Worm (Caenorhabditis elegans) whole organism, young adult: ENCODE results near the gene Y76B12C.9.

Source experiments
- B0261.1 ChIP-seq: sonication (generic microtip); optimal IDR thresholded peaks from 2 replicates; lab custom pipeline; 2016; ENCODE audit warnings: mild to moderate bottlenecking, missing genetic modification characterization, moderate library complexity, missing compliant biosample characterization
- C06A6.2 ChIP-seq: fragments of 200-800 bp; sonication (Bioruptor generic); conservative IDR thresholded peaks from 2 replicates; pipeline ENCODE4 v1.3.6; 2022; ENCODE audit warnings: missing genetic modification characterization, missing compliant biosample characterization
- D2030.7 ChIP-seq: fragments of 200-800 bp; sonication (Bioruptor generic); IDR thresholded peaks from 2 replicates; pipeline ENCODE4 v1.3.6; 2022; ENCODE audit warnings: missing genetic modification reagents, missing genetic modification characterization, missing compliant biosample characterization
- F57C9.4 ChIP-seq: sonication (generic microtip); optimal IDR thresholded peaks from 2 replicates; lab custom pipeline; 2017; ENCODE audit warnings: mild to moderate bottlenecking, missing genetic modification characterization, missing compliant biosample characterization
- Y79H2A.3 ChIP-seq: fragments of 200-800 bp; sonication (Bioruptor generic); conservative IDR thresholded peaks from 2 replicates; pipeline ENCODE4 v1.3.6; 2022; ENCODE audit warnings: missing genetic modification reagents, missing genetic modification characterization, missing compliant biosample characterization
- Y95B8A.8 ChIP-seq: fragments of 200-800 bp; sonication (Bioruptor generic); IDR thresholded peaks from 2 replicates; pipeline ENCODE4 v1.3.6; 2022; ENCODE audit warnings: missing genetic modification reagents, missing genetic modification characterization, missing compliant biosample characterization
- attf-3 ChIP-seq: fragments of 200-800 bp; sonication (Bioruptor generic); conservative IDR thresholded peaks from 2 replicates; pipeline ENCODE4 v1.3.6; 2022; ENCODE audit warnings: missing genetic modification reagents, missing genetic modification characterization, missing compliant biosample characterization
- bed-1 ChIP-seq: fragments of 200-800 bp; sonication (Bioruptor generic); IDR thresholded peaks from 2 replicates; pipeline ENCODE4 v1.3.6; 2022; ENCODE audit warnings: missing genetic modification reagents, missing genetic modification characterization, missing compliant biosample characterization
- ccch-3 ChIP-seq: fragments of 200-800 bp; sonication (Bioruptor generic); optimal IDR thresholded peaks from 2 replicates; lab custom pipeline; 2018; ENCODE audit warnings: mild to moderate bottlenecking, missing genetic modification characterization, missing compliant biosample characterization
- cebp-1 ChIP-seq, 2 experiments: fragments of 200-800 bp in 1 of 2; sonication (Bioruptor generic) in 1 of 2; sonication (generic microtip) in 1 of 2; IDR thresholded peaks in 1 of 2; optimal IDR thresholded peaks in 1 of 2; 2 replicates each; pipeline versions ENCODE4 v1.3.6 to Lab custom; 2017 to 2022; ENCODE audit warnings: missing compliant biosample characterization in 2 of 2, missing genetic modification characterization in 2 of 2, mild to moderate bottlenecking in 1 of 2, missing genetic modification reagents in 1 of 2, moderate library complexity in 1 of 2
- cebp-2 ChIP-seq: fragments of 200-800 bp; sonication (Bioruptor generic); IDR thresholded peaks from 2 replicates; pipeline ENCODE4 v1.3.6; 2022; ENCODE audit warnings: missing genetic modification characterization, missing compliant biosample characterization
- ceh-40 ChIP-seq: fragments of 200-800 bp; sonication (Bioruptor generic); IDR thresholded peaks from 2 replicates; pipeline ENCODE4 v1.3.6; 2022; ENCODE audit warnings: missing genetic modification characterization, missing compliant biosample characterization
- ceh-91 ChIP-seq: fragments of 200-800 bp; sonication (Bioruptor generic); IDR thresholded peaks from 2 replicates; pipeline ENCODE4 v1.3.6; 2022; ENCODE audit warnings: missing genetic modification reagents, missing genetic modification characterization, missing compliant biosample characterization
- die-1 ChIP-seq: sonication (generic microtip); optimal IDR thresholded peaks from 2 replicates; lab custom pipeline; 2016; ENCODE audit warnings: missing genotype, mild to moderate bottlenecking, missing genetic modification characterization, missing compliant biosample characterization
- egl-44 ChIP-seq: fragments of 200-800 bp; sonication (Bioruptor generic); IDR thresholded peaks from 2 replicates; pipeline ENCODE4 v1.3.6; 2022; ENCODE audit warnings: missing genetic modification reagents, missing genetic modification characterization, missing compliant biosample characterization
- egrh-3 ChIP-seq: fragments of 200-800 bp; sonication (Bioruptor generic); IDR thresholded peaks from 2 replicates; pipeline ENCODE4 v1.3.6; 2022; ENCODE audit warnings: missing genetic modification reagents, missing genetic modification characterization, missing compliant biosample characterization
- hmg-20 ChIP-seq: fragments of 200-800 bp; sonication (Bioruptor generic); IDR thresholded peaks from 2 replicates; pipeline ENCODE4 v1.3.6; 2022; ENCODE audit warnings: missing genetic modification reagents, missing genetic modification characterization, missing compliant biosample characterization
- hrde-1 ChIP-seq: sonication (generic microtip); optimal IDR thresholded peaks from 2 replicates; lab custom pipeline; 2016; ENCODE audit warnings: missing genetic modification characterization, mild to moderate bottlenecking, missing compliant biosample characterization, moderate library complexity, missing genotype, missing genetic modification reagents, borderline replicate concordance
- lin-26 ChIP-seq: fragments of 200-800 bp; sonication (Bioruptor generic); IDR thresholded peaks from 2 replicates; pipeline ENCODE4 v1.3.6; 2022; ENCODE audit warnings: missing genetic modification reagents, missing genetic modification characterization, missing compliant biosample characterization
- lin-40 ChIP-seq: sonication (generic microtip); optimal IDR thresholded peaks from 2 replicates; lab custom pipeline; 2016; ENCODE audit warnings: missing genetic modification characterization, mild to moderate bottlenecking, missing compliant biosample characterization, missing genotype, missing genetic modification reagents
- lir-1 ChIP-seq: fragments of 200-800 bp; sonication (Bioruptor generic); conservative IDR thresholded peaks from 2 replicates; pipeline ENCODE4 v1.3.6; 2022; ENCODE audit warnings: missing genetic modification reagents, missing genetic modification characterization, missing compliant biosample characterization
- madf-8 ChIP-seq: fragments of 200-800 bp; sonication (Bioruptor generic); conservative IDR thresholded peaks from 2 replicates; pipeline ENCODE4 v1.3.6; 2022; ENCODE audit warnings: missing genetic modification reagents, missing genetic modification characterization, missing compliant biosample characterization
- mel-28 ChIP-seq: sonication (generic microtip); optimal IDR thresholded peaks from 2 replicates; lab custom pipeline; 2016; ENCODE audit warnings: borderline replicate concordance, mild to moderate bottlenecking, missing genetic modification characterization, missing compliant biosample characterization
- mes-4 ChIP-seq: sonication (generic microtip); optimal IDR thresholded peaks from 2 replicates; lab custom pipeline; 2016; ENCODE audit warnings: missing genotype, missing genetic modification characterization, missing compliant biosample characterization
- pbrm-1 ChIP-seq: fragments of 200-800 bp; sonication (Bioruptor generic); IDR thresholded peaks from 2 replicates; pipeline ENCODE4 v1.3.6; 2022; ENCODE audit warnings: missing genetic modification reagents, missing genetic modification characterization, missing compliant biosample characterization
- rec-8 ChIP-seq, 2 experiments: sonication (generic microtip); optimal IDR thresholded peaks; 2 replicates each; lab custom pipeline; 2016; ENCODE audit warnings: mild to moderate bottlenecking in 2 of 2, missing genetic modification characterization in 2 of 2, missing genetic modification reagents in 2 of 2, missing genotype in 2 of 2, missing biosample characterization in 1 of 2, missing compliant biosample characterization in 1 of 2, moderate library complexity in 1 of 2
- snpc-3.4 ChIP-seq: sonication (generic microtip); optimal IDR thresholded peaks from 2 replicates; lab custom pipeline; 2017; ENCODE audit warnings: missing genetic modification characterization, mild to moderate bottlenecking, missing compliant biosample characterization, antibody characterized with exemption, moderate library complexity, missing genotype, missing genetic modification reagents
- snpc-4 ChIP-seq, 5 experiments: fragments of 150-350 bp in 1 of 5; sonication (generic microtip) in 4 of 5; optimal IDR thresholded peaks; 2 replicates each; lab custom pipeline; 2014 to 2018; ENCODE audit warnings: missing genetic modification characterization in 5 of 5, missing biosample characterization in 3 of 5, antibody characterized with exemption in 2 of 5, mild to moderate bottlenecking in 2 of 5, missing compliant biosample characterization in 2 of 5, missing genotype in 2 of 5, moderate library complexity in 2 of 5, missing genetic modification reagents in 1 of 5
- tbp1 ChIP-seq: fragments of 200-800 bp; sonication (Bioruptor generic); optimal IDR thresholded peaks from 2 replicates; lab custom pipeline; 2018; ENCODE audit warnings: mild to moderate bottlenecking, missing genetic modification characterization, missing compliant biosample characterization
- tbx-9 ChIP-seq: sonication (generic microtip); optimal IDR thresholded peaks from 2 replicates; lab custom pipeline; 2016; ENCODE audit warnings: borderline replicate concordance, missing genetic modification characterization, inconsistent platforms, missing compliant biosample characterization
- tlf-1 ChIP-seq: fragments of 200-800 bp; sonication (Bioruptor generic); optimal IDR thresholded peaks from 2 replicates; lab custom pipeline; 2018; ENCODE audit warnings: mild to moderate bottlenecking, missing genetic modification characterization, missing compliant biosample characterization
- unc-130 ChIP-seq: sonication (generic microtip); optimal IDR thresholded peaks from 2 replicates; lab custom pipeline; 2016; ENCODE audit warnings: missing genetic modification reagents, missing genetic modification characterization, missing compliant biosample characterization
- unc-62 ChIP-seq: fragments of 150-350 bp; optimal IDR thresholded peaks from 2 replicates; lab custom pipeline; 2014; ENCODE audit warnings: missing biosample characterization, missing genetic modification reagents, missing genetic modification characterization
- ztf-28 ChIP-seq: fragments of 200-800 bp; sonication (Bioruptor generic); IDR thresholded peaks from 2 replicates; pipeline ENCODE4 v1.3.6; 2022; ENCODE audit warnings: missing genetic modification reagents, missing genetic modification characterization, missing compliant biosample characterization

Gene Y76B12C.9

ce11 chrIV:2036974-2037373 is at the start of gene Y76B12C.9, which contains the start of gene cng-2:
Gene Y76B12C.9, minus strand, starts transcription at chrIV:2037074.
Gene cng-2, plus strand, starts transcription at chrIV:2037191.
- no peak for TF ChIP-seq snpc-3.4 (tag; lab: Kevin White, UChicago)
- TF ChIP-seq, all 124 proteins: peak for 0

ce11 chrIV:2083734-2084133 is 46.9 kb upstream of the Y76B12C.9 start, which contains the start of gene mca-2:
Gene mca-2, plus strand, starts transcription at chrIV:2084034.
- TF ChIP-seq cebp-2 (GFP tag; lab: Robert Waterston, UW) (no peak), ceh-40 (GFP tag; lab: Robert Waterston, UW) (no peak), mes-4 (tag; lab: Kevin White, UChicago) (no peak), hrde-1 (tag; lab: Kevin White, UChicago) (no peak), snpc-4 (GFP tag; optimal IDR thresholded peaks at IDR 0.05; lab: Kevin White, UChicago) (no peak), snpc-4 (tag; optimal IDR thresholded peaks at IDR 0.05; lab: Kevin White, UChicago) (no peak), ccch-3 (GFP tag; lab: Kevin White, UChicago) (no peak)

DNA sequence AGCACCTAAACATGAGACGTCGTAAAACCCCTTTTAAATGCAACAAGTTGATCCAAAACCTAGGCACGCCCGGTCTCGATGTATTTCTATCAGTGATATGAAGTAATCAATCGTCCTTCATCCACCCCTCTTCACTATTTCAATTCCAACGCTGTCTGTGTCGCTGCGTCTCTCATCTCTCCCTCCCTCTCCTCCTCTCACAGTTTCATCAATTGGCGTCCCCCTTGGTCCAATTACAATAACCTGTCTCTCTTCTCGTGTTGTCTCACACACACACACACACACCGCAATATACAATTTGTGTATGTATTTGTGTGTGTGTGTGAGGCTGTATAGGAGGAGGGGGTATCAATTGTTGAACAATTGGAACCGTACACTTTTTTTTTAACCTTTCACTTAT is 46.3 kb upstream of the Y76B12C.9 start:
- TF ChIP-seq unc-130 (GFP tag; lab: Kevin White, UChicago): no peak
- TF ChIP-seq cebp-1 (GFP tag; IDR thresholded peaks at IDR 0.05; lab: Robert Waterston, UW): no peak
- TF ChIP-seq cebp-1 (tag; optimal IDR thresholded peaks at IDR 0.05; lab: Kevin White, UChicago): no peak
- peak; percentile 18 for TF ChIP-seq lin-40
- TF ChIP-seq Y95B8A.8: no peak
- TF ChIP-seq B0261.1 (tag; lab: Kevin White, UChicago): no peak
- TF ChIP-seq lin-26 (GFP tag; lab: Robert Waterston, UW): no peak
- TF ChIP-seq ceh-91 (GFP tag; lab: Robert Waterston, UW): no peak
- no peak for TF ChIP-seq ztf-28 (GFP tag; lab: Robert Waterston, UW)

ce11 chrIV:2080340-2080739 is 43.5 kb upstream of the Y76B12C.9 start:
- no peak for TF ChIP-seq madf-8 (GFP tag; lab: Robert Waterston, UW)
- TF ChIP-seq unc-130 (GFP tag; lab: Kevin White, UChicago): no peak
- TF ChIP-seq D2030.7 (GFP tag; lab: Robert Waterston, UW): no peak
- TF ChIP-seq hmg-20: no peak
- no peak for TF ChIP-seq lin-40
- no peak for TF ChIP-seq pbrm-1 (GFP tag; lab: Robert Waterston, UW)
- TF ChIP-seq bed-1 (GFP tag; lab: Robert Waterston, UW): no peak
- no peak for TF ChIP-seq Y79H2A.3
- TF ChIP-seq C06A6.2 (GFP tag; lab: Robert Waterston, UW): no peak
- no peak for TF ChIP-seq lir-1 (GFP tag; lab: Robert Waterston, UW)

ce11 chrIV:2077159-2077835 is 40.4 kb upstream of the Y76B12C.9 start:
- TF ChIP-seq rec-8 (tag; optimal IDR thresholded peaks at IDR 0.05; lab: Kevin White, UChicago) (no peak), snpc-4 (GFP tag; optimal IDR thresholded peaks at IDR 0.05; lab: Kevin White, UChicago) (no peak), snpc-4 (tag; optimal IDR thresholded peaks at IDR 0.05; lab: Kevin White, UChicago) (peak in 3 of 4 experiments; percentile 21 to 57 (median 28)), tbp1 (no peak)

- TF ChIP-seq egrh-3 (GFP tag; lab: Robert Waterston, UW) (no peak), lin-40 (no peak), egl-44 (GFP tag; lab: Robert Waterston, UW) (no peak), die-1 (tag; lab: Kevin White, UChicago) (no peak), tbx-9 (no peak), mel-28 (tag; lab: Kevin White, UChicago) (no peak), snpc-4 (GFP tag; optimal IDR thresholded peaks at IDR 0.05; lab: Kevin White, UChicago) (no peak), snpc-4 (tag; optimal IDR thresholded peaks at IDR 0.05; lab: Kevin White, UChicago) (no peak), ceh-91 (GFP tag; lab: Robert Waterston, UW) (no peak), bed-1 (GFP tag; lab: Robert Waterston, UW) (no peak), tlf-1 (no peak), attf-3 (GFP tag; lab: Robert Waterston, UW) (no peak), F57C9.4 (tag; lab: Kevin White, UChicago) (no peak), unc-62 (GFP tag; lab: Kevin White, UChicago) (no peak)
- TF ChIP-seq, all 124 proteins: peak for 0
Observed at ce11 chrIV:2065895-2066294, 29.0 kb upstream of the Y76B12C.9 start, which contains the start of gene arrd-26. Gene arrd-26, plus strand, starts transcription at chrIV:2066195.
